Fruit fly (Drosophila melanogaster): ENCODE results near the gene Mec2.
A peak's percentile ranks its signal among the peaks of the same experiment; 100 is the strongest.

The Mec2 gene

dm6 chrX:19170791-19171190 lies 17.0 kb upstream of the Mec2 start, which contains the start of gene Inx5:
TSS of gene Inx5 (minus strand) at chrX:19170883.
- TF ChIP-seq Sp1 (GFP tag; optimal IDR thresholded peaks at IDR 0.05) (no peak), Myc (optimal IDR thresholded peaks at IDR 0.05) (peak; percentile 12), tai (GFP tag; optimal IDR thresholded peaks at IDR 0.05) (no peak), pan (optimal IDR thresholded peaks at IDR 0.05) (no peak), dmrt93B (GFP tag; optimal IDR thresholded peaks at IDR 0.05) (no peak), lola (GFP tag; optimal IDR thresholded peaks at IDR 0.05) (no peak), N (GFP tag; optimal IDR thresholded peaks at IDR 0.05) (no peak)

- TF ChIP-seq h (GFP tag; optimal IDR thresholded peaks at IDR 0.05) (no peak), pan (optimal IDR thresholded peaks at IDR 0.05) (no peak), CG32264 (GFP tag; optimal IDR thresholded peaks at IDR 0.05) (no peak), fru (GFP tag; optimal IDR thresholded peaks at IDR 0.05) (no peak), Mio (GFP tag; optimal IDR thresholded peaks at IDR 0.05) (no peak), Sp1 (GFP tag; optimal IDR thresholded peaks at IDR 0.05) (no peak), Abd-B (GFP tag; optimal IDR thresholded peaks at IDR 0.05) (no peak)
Observed at dm6 chrX:19171926-19172325, 15.9 kb upstream of the Mec2 start.

- TF ChIP-seq psq (GFP tag; optimal IDR thresholded peaks at IDR 0.05), result no peak
- TF ChIP-seq ey (GFP tag; optimal IDR thresholded peaks at IDR 0.05), result peak; percentile 9
- TF ChIP-seq Sp1 (GFP tag; optimal IDR thresholded peaks at IDR 0.05), result no peak
- peak in 1 of 2 experiments; percentile 4 for TF ChIP-seq foxo (GFP tag; optimal IDR thresholded peaks at IDR 0.05)
Observed at dm6 chrX:19172955-19173354, 14.9 kb upstream of the Mec2 start.

- no peak for TF ChIP-seq CrebA (GFP tag; optimal IDR thresholded peaks at IDR 0.05; ENCODE audit: borderline replicate concordance)
- TF ChIP-seq Vsx2 (GFP tag; optimal IDR thresholded peaks at IDR 0.05; ENCODE audit: partially characterized antibody), result no peak
- TF ChIP-seq Rel (GFP tag; optimal IDR thresholded peaks at IDR 0.05), result no peak
- no peak for TF ChIP-seq Rel (tag; optimal IDR thresholded peaks at IDR 0.05)
- no peak for TF ChIP-seq Hnf4 (GFP tag; optimal IDR thresholded peaks at IDR 0.05)
- no peak for TF ChIP-seq rgr (GFP tag; optimal IDR thresholded peaks at IDR 0.05)
- TF ChIP-seq ey (GFP tag; optimal IDR thresholded peaks at IDR 0.05), result no peak
- TF ChIP-seq pan (optimal IDR thresholded peaks at IDR 0.05), result no peak
- no peak for TF ChIP-seq Abd-B (GFP tag; optimal IDR thresholded peaks at IDR 0.05)
- no peak for TF ChIP-seq Dif (GFP tag; optimal IDR thresholded peaks at IDR 0.05; ENCODE audit: partially characterized antibody)
- no peak for TF ChIP-seq Myc (optimal IDR thresholded peaks at IDR 0.05)
- no peak for TF ChIP-seq jim (GFP tag; optimal IDR thresholded peaks at IDR 0.05)
Observed at dm6 chrX:19174092-19174491, 13.7 kb upstream of the Mec2 start.

- no peak for TF ChIP-seq h (GFP tag; optimal IDR thresholded peaks at IDR 0.05)
- no peak for TF ChIP-seq rgr (GFP tag; optimal IDR thresholded peaks at IDR 0.05)
- peak; percentile 77 for TF ChIP-seq Myc (optimal IDR thresholded peaks at IDR 0.05)
- no peak for TF ChIP-seq dsf (GFP tag; optimal IDR thresholded peaks at IDR 0.05; ENCODE audit: borderline replicate concordance)
- TF ChIP-seq usp (GFP tag; optimal IDR thresholded peaks at IDR 0.05), result no peak
- no peak for TF ChIP-seq lola (GFP tag; optimal IDR thresholded peaks at IDR 0.05)
- no peak for TF ChIP-seq Rel (GFP tag; optimal IDR thresholded peaks at IDR 0.05)
- peak; percentile 31 for TF ChIP-seq Rel (tag; optimal IDR thresholded peaks at IDR 0.05)
- no peak for TF ChIP-seq fru (GFP tag; optimal IDR thresholded peaks at IDR 0.05)
- TF ChIP-seq dmrt93B (GFP tag; optimal IDR thresholded peaks at IDR 0.05), result no peak
- no peak for TF ChIP-seq N (GFP tag; optimal IDR thresholded peaks at IDR 0.05)
- no peak for TF ChIP-seq pan (optimal IDR thresholded peaks at IDR 0.05)
Observed at dm6 chrX:19174850-19175571, 12.8 kb upstream of the Mec2 start, which contains the start of gene CG33939. TSS of gene CG33939 (minus strand) at chrX:19174900.

- no peak for TF ChIP-seq Dif (GFP tag; optimal IDR thresholded peaks at IDR 0.05; ENCODE audit: partially characterized antibody)
- TF ChIP-seq brk (GFP tag; optimal IDR thresholded peaks at IDR 0.05), result no peak
- peak in 1 of 2 experiments; percentile 85 for TF ChIP-seq foxo (GFP tag; optimal IDR thresholded peaks at IDR 0.05)
- peak; percentile 72 for TF ChIP-seq psq (GFP tag; optimal IDR thresholded peaks at IDR 0.05)
- no peak for TF ChIP-seq Hnf4 (GFP tag; optimal IDR thresholded peaks at IDR 0.05)
- TF ChIP-seq rgr (GFP tag; optimal IDR thresholded peaks at IDR 0.05), result peak; percentile 78
- no peak for TF ChIP-seq Rel (GFP tag; optimal IDR thresholded peaks at IDR 0.05)
- TF ChIP-seq Rel (tag; optimal IDR thresholded peaks at IDR 0.05), result peak; percentile 12
- peak; percentile 78 for TF ChIP-seq ey (GFP tag; optimal IDR thresholded peaks at IDR 0.05)
- peak; percentile 62 for TF ChIP-seq dsf (GFP tag; optimal IDR thresholded peaks at IDR 0.05; ENCODE audit: borderline replicate concordance)
- TF ChIP-seq Sp1 (GFP tag; optimal IDR thresholded peaks at IDR 0.05), result peak; percentile 75
- no peak for TF ChIP-seq Mio (GFP tag; optimal IDR thresholded peaks at IDR 0.05)
- no peak for TF ChIP-seq Hr78 (GFP tag; optimal IDR thresholded peaks at IDR 0.05)
- TF ChIP-seq jim (GFP tag; optimal IDR thresholded peaks at IDR 0.05), result no peak
- no peak for TF ChIP-seq Vsx2 (GFP tag; optimal IDR thresholded peaks at IDR 0.05; ENCODE audit: partially characterized antibody)
- peak; percentile 51 for TF ChIP-seq GATAd (GFP tag; optimal IDR thresholded peaks at IDR 0.05)
- peak; percentile 84 for TF ChIP-seq woc (GFP tag; optimal IDR thresholded peaks at IDR 0.05)
- TF ChIP-seq HLH106 (tag; optimal IDR thresholded peaks at IDR 0.05), result peak; percentile 76
- peak; percentile 85 for TF ChIP-seq Jra (GFP tag; optimal IDR thresholded peaks at IDR 0.05)
- no peak for TF ChIP-seq N (GFP tag; optimal IDR thresholded peaks at IDR 0.05)
- TF ChIP-seq lola (GFP tag; optimal IDR thresholded peaks at IDR 0.05), result no peak
- peak; percentile 58 for TF ChIP-seq dmrt93B (GFP tag; optimal IDR thresholded peaks at IDR 0.05)
- no peak for TF ChIP-seq pan (optimal IDR thresholded peaks at IDR 0.05)
- TF ChIP-seq h (GFP tag; optimal IDR thresholded peaks at IDR 0.05), result peak; percentile 82
- TF ChIP-seq Abd-B (GFP tag; optimal IDR thresholded peaks at IDR 0.05), result no peak
- no peak for TF ChIP-seq Dfd (GFP tag; optimal IDR thresholded peaks at IDR 0.05)
- no peak for TF ChIP-seq CG32264 (GFP tag; optimal IDR thresholded peaks at IDR 0.05)
- no peak for TF ChIP-seq dl (GFP tag; optimal IDR thresholded peaks at IDR 0.05; ENCODE audit: insufficient read depth in 1 of 2, partially characterized antibody in 2 of 2)
- peak; percentile 65 for TF ChIP-seq sv (GFP tag; optimal IDR thresholded peaks at IDR 0.05)
Observed at dm6 chrX:19179696-19180255, 8.1 kb upstream of the Mec2 start, which contains the start of the genes CG7556 and CG7453. TSS of gene CG7556 (minus strand) at chrX:19179830. TSS of gene CG7453 (plus strand) at chrX:19180173.
